Fruit fly (Drosophila melanogaster) whole organism, embryonic: ENCODE measurements around the gene Ilk.

Source experiments
- CG10462 ChIP-seq: fragments of 200-800 bp; sonication (Bioruptor generic); optimal IDR thresholded peaks from 2 replicates; lab custom pipeline; 2016; ENCODE audit warnings: missing biosample characterization, missing genetic modification characterization
- CG11085 ChIP-seq: fragments of 200-800 bp; sonication (Bioruptor generic); IDR thresholded peaks from 2 replicates; pipeline ENCODE4 v1.3.6; 2022; ENCODE audit warnings: missing biosample characterization, missing genetic modification characterization
- CG11398 ChIP-seq: fragments of 200-800 bp; sonication (Bioruptor generic); optimal IDR thresholded peaks from 2 replicates; lab custom pipeline; 2016; ENCODE audit warnings: missing biosample characterization, missing genetic modification characterization
- CG11723 ChIP-seq: fragments of 200-800 bp; sonication (Bioruptor generic); optimal IDR thresholded peaks from 2 replicates; lab custom pipeline; 2017; ENCODE audit warnings: missing biosample characterization, mild to moderate bottlenecking, missing genetic modification characterization
- CG12299 ChIP-seq: fragments of 200-800 bp; sonication (Bioruptor generic); optimal IDR thresholded peaks from 2 replicates; lab custom pipeline; 2018; ENCODE audit warnings: missing biosample characterization, mild to moderate bottlenecking, missing genetic modification characterization
- CG15601 ChIP-seq: fragments of 200-800 bp; sonication (Bioruptor generic); optimal IDR thresholded peaks from 3 replicates; lab custom pipeline; 2019; ENCODE audit warnings: missing biosample characterization, mild to moderate bottlenecking, missing genetic modification characterization, moderate library complexity
- CG16815 ChIP-seq: fragments of 200-800 bp; sonication (Bioruptor generic); optimal IDR thresholded peaks from 3 replicates; lab custom pipeline; 2017; ENCODE audit warnings: missing biosample characterization, mild to moderate bottlenecking, missing genetic modification characterization
- CG2116 ChIP-seq: fragments of 200-800 bp; sonication (Bioruptor generic); optimal IDR thresholded peaks from 3 replicates; lab custom pipeline; 2018; ENCODE audit warnings: missing biosample characterization, mild to moderate bottlenecking, missing genetic modification characterization
- CG2129 ChIP-seq: fragments of 200-800 bp; sonication (Bioruptor generic); IDR thresholded peaks from 2 replicates; pipeline ENCODE4 v1.3.6; 2022; ENCODE audit warnings: missing biosample characterization, missing genetic modification characterization; ENCODE audit not compliant: partially characterized antibody
- CG30020 ChIP-seq: fragments of 200-800 bp; optimal IDR thresholded peaks from 2 replicates; lab custom pipeline; 2019; ENCODE audit warnings: missing biosample characterization, mild to moderate bottlenecking, missing genetic modification characterization, moderate library complexity
- CG3281 ChIP-seq: fragments of 200-800 bp; sonication (Bioruptor generic); optimal IDR thresholded peaks from 3 replicates; lab custom pipeline; 2017; ENCODE audit warnings: missing biosample characterization, mild to moderate bottlenecking, missing genetic modification characterization
- CG3407 ChIP-seq: fragments of 200-800 bp; sonication (Bioruptor generic); optimal IDR thresholded peaks from 2 replicates; lab custom pipeline; 2018; ENCODE audit warnings: missing biosample characterization, mild to moderate bottlenecking, missing genetic modification characterization
- CG6765 ChIP-seq: fragments of 200-800 bp; sonication (Bioruptor generic); optimal IDR thresholded peaks from 3 replicates; lab custom pipeline; 2017; ENCODE audit warnings: missing biosample characterization, mild to moderate bottlenecking, missing genetic modification characterization
- CG7372 ChIP-seq: fragments of 200-800 bp; sonication (Bioruptor generic); IDR thresholded peaks from 2 replicates; pipeline ENCODE4 v1.3.6; 2022; ENCODE audit warnings: missing biosample characterization, missing genetic modification characterization
- CG9797 ChIP-seq: fragments of 200-800 bp; sonication (Bioruptor generic); optimal IDR thresholded peaks from 3 replicates; lab custom pipeline; 2018; ENCODE audit warnings: missing biosample characterization, mild to moderate bottlenecking, missing genetic modification characterization
- CG9876 ChIP-seq: fragments of 200-800 bp; sonication (Bioruptor generic); optimal IDR thresholded peaks from 2 replicates; lab custom pipeline; 2016; ENCODE audit warnings: missing biosample characterization, missing genetic modification characterization
- CTCF ChIP-seq: fragments of 200-800 bp; sonication (Bioruptor generic); optimal IDR thresholded peaks from 2 replicates; lab custom pipeline; 2017; ENCODE audit warnings: missing biosample characterization, mild to moderate bottlenecking, missing genetic modification characterization, moderate library complexity
- D19A ChIP-seq: fragments of 200-800 bp; optimal IDR thresholded peaks from 3 replicates; lab custom pipeline; 2019; ENCODE audit warnings: missing biosample characterization, mild to moderate bottlenecking, missing genetic modification characterization, moderate library complexity
- Dll ChIP-seq: fragments of 200-800 bp; sonication (Bioruptor generic); IDR thresholded peaks from 4 replicates; pipeline ENCODE4 v1.3.6; 2022; ENCODE audit warnings: missing biosample characterization, missing genetic modification characterization; ENCODE audit not compliant: partially characterized antibody
- Elba2 ChIP-seq: fragments of 200-800 bp; sonication (Bioruptor generic); optimal IDR thresholded peaks from 3 replicates; lab custom pipeline; 2016; ENCODE audit warnings: missing biosample characterization, missing genetic modification characterization
- Ets65A ChIP-seq: fragments of 200-800 bp; sonication (Bioruptor generic); peaks from one replicate; lab custom pipeline; 2016; ENCODE audit warnings: missing biosample characterization, missing genetic modification characterization
- HLH4C ChIP-seq: fragments of 200-800 bp; sonication (Bioruptor generic); IDR thresholded peaks from 3 replicates; pipeline ENCODE4 v1.3.6; 2022; ENCODE audit warnings: missing biosample characterization, missing genetic modification characterization; ENCODE audit not compliant: partially characterized antibody
- HLH54F ChIP-seq: fragments of 200-800 bp; sonication (Bioruptor generic); optimal IDR thresholded peaks from 3 replicates; lab custom pipeline; 2016; ENCODE audit warnings: missing biosample characterization, missing genetic modification characterization
- Hey ChIP-seq: fragments of 200-800 bp; sonication (Bioruptor generic); optimal IDR thresholded peaks from 3 replicates; lab custom pipeline; 2018; ENCODE audit warnings: missing biosample characterization, mild to moderate bottlenecking, missing genetic modification characterization
- NC2α ChIP-seq: fragments of 200-800 bp; sonication (Bioruptor generic); optimal IDR thresholded peaks from 2 replicates; lab custom pipeline; 2016; ENCODE audit warnings: missing biosample characterization, missing genetic modification characterization
- Sin3A ChIP-seq: fragments of >200 bp; optimal IDR thresholded peaks from 2 replicates; lab custom pipeline; 2018
- Trl ChIP-seq, 3 experiments: fragments of >200 bp in 2 of 3; fragments of 200-800 bp in 1 of 3; sonication (Bioruptor generic) in 1 of 3; optimal IDR thresholded peaks; 2 replicates in 1 of 3; 3 replicates in 2 of 3; lab custom pipeline; 2016 to 2017; ENCODE audit warnings: missing biosample characterization in 1 of 3, missing genetic modification characterization in 1 of 3
- Usf ChIP-seq: fragments of 200-800 bp; sonication (Bioruptor generic); optimal IDR thresholded peaks from 2 replicates; lab custom pipeline; 2017; ENCODE audit warnings: missing genotype, missing biosample characterization, missing genetic modification characterization
- YL-1 ChIP-seq: fragments of 200-800 bp; sonication (Bioruptor generic); optimal IDR thresholded peaks from 3 replicates; lab custom pipeline; 2017; ENCODE audit warnings: missing biosample characterization, mild to moderate bottlenecking, missing genetic modification characterization
- ash1 ChIP-seq: fragments of 200-800 bp; sonication (Bioruptor generic); optimal IDR thresholded peaks from 2 replicates; lab custom pipeline; 2018; ENCODE audit warnings: missing biosample characterization, mild to moderate bottlenecking, missing genetic modification characterization
- bab2 ChIP-seq: fragments of 200-800 bp; sonication (Bioruptor generic); optimal IDR thresholded peaks from 2 replicates; lab custom pipeline; 2016; ENCODE audit warnings: missing biosample characterization, missing genetic modification characterization
- btn ChIP-seq: fragments of 200-800 bp; sonication (Bioruptor generic); optimal IDR thresholded peaks from 2 replicates; lab custom pipeline; 2016; ENCODE audit warnings: missing biosample characterization, missing genetic modification characterization
- corto ChIP-seq: fragments of 200-800 bp; sonication (Bioruptor generic); optimal IDR thresholded peaks from 2 replicates; lab custom pipeline; 2016; ENCODE audit warnings: missing biosample characterization, mild to moderate bottlenecking, missing genetic modification characterization, moderate library complexity
- crp ChIP-seq, 2 experiments: fragments of 200-800 bp; sonication (Bioruptor generic); optimal IDR thresholded peaks; 2 replicates in 1 of 2; 3 replicates in 1 of 2; lab custom pipeline; 2017; ENCODE audit warnings: missing biosample characterization in 2 of 2, missing genetic modification characterization in 2 of 2, mild to moderate bottlenecking in 1 of 2, moderate library complexity in 1 of 2
- dati ChIP-seq: fragments of 200-800 bp; sonication (Bioruptor generic); IDR thresholded peaks from 2 replicates; pipeline ENCODE4 v1.3.6; 2022; ENCODE audit warnings: missing biosample characterization, missing genetic modification characterization
- gcm ChIP-seq: fragments of 200-800 bp; sonication (Bioruptor generic); optimal IDR thresholded peaks from 2 replicates; lab custom pipeline; 2019; ENCODE audit warnings: missing biosample characterization, mild to moderate bottlenecking, missing genetic modification characterization, moderate library complexity
- gsb ChIP-seq: fragments of 200-800 bp; sonication (Bioruptor generic); IDR thresholded peaks from 2 replicates; pipeline ENCODE4 v1.3.6; 2022; ENCODE audit warnings: missing biosample characterization, missing genetic modification characterization
- hbn ChIP-seq: fragments of 200-800 bp; sonication (Bioruptor generic); IDR thresholded peaks from 2 replicates; pipeline ENCODE4 v1.3.6; 2022; ENCODE audit warnings: missing biosample characterization, missing genetic modification characterization; ENCODE audit not compliant: partially characterized antibody
- oc ChIP-seq: fragments of 200-800 bp; sonication (Bioruptor generic); optimal IDR thresholded peaks from 2 replicates; lab custom pipeline; 2018; ENCODE audit warnings: missing biosample characterization, mild to moderate bottlenecking, missing genetic modification characterization, moderate library complexity
- odd ChIP-seq: fragments of 200-800 bp; sonication (Bioruptor generic); optimal IDR thresholded peaks from 2 replicates; lab custom pipeline; 2017; ENCODE audit warnings: missing biosample characterization, mild to moderate bottlenecking, missing genetic modification characterization
- org-1 ChIP-seq: fragments of 200-800 bp; sonication (Bioruptor generic); optimal IDR thresholded peaks from 2 replicates; lab custom pipeline; 2017; ENCODE audit warnings: missing biosample characterization, missing genetic modification characterization
- pnt ChIP-seq: fragments of 200-800 bp; sonication (Bioruptor generic); optimal IDR thresholded peaks from 3 replicates; lab custom pipeline; 2016; ENCODE audit warnings: missing biosample characterization, missing genetic modification characterization
- psq ChIP-seq: fragments of 200-800 bp; sonication (Bioruptor generic); optimal IDR thresholded peaks from 2 replicates; lab custom pipeline; 2017; ENCODE audit warnings: missing biosample characterization, missing genetic modification characterization
- pzg ChIP-seq: fragments of 200-800 bp; sonication (Bioruptor generic); optimal IDR thresholded peaks from 3 replicates; lab custom pipeline; 2018; ENCODE audit warnings: missing biosample characterization, mild to moderate bottlenecking, missing genetic modification characterization, moderate library complexity
- sens-2 ChIP-seq: fragments of 200-800 bp; sonication (Bioruptor generic); IDR thresholded peaks from 2 replicates; pipeline ENCODE4 v1.3.6; 2022; ENCODE audit warnings: missing biosample characterization, missing genetic modification characterization
- stwl ChIP-seq: fragments of 200-800 bp; sonication (Bioruptor generic); optimal IDR thresholded peaks from 3 replicates; lab custom pipeline; 2018; ENCODE audit warnings: missing biosample characterization, mild to moderate bottlenecking, missing genetic modification characterization, moderate library complexity
- tll ChIP-seq, 2 experiments: fragments of 200-800 bp in 1 of 2; fragments of >200 bp in 1 of 2; sonication (Bioruptor generic) in 1 of 2; optimal IDR thresholded peaks; 2 replicates each; lab custom pipeline; 2017 to 2019; ENCODE audit warnings: missing biosample characterization in 2 of 2, missing genetic modification characterization in 2 of 2, mild to moderate bottlenecking in 1 of 2, moderate library complexity in 1 of 2
- tup ChIP-seq: fragments of 200-800 bp; sonication (Bioruptor generic); optimal IDR thresholded peaks from 2 replicates; lab custom pipeline; 2016; ENCODE audit warnings: missing biosample characterization, mild to moderate bottlenecking, missing genetic modification characterization, moderate library complexity
- vfl ChIP-seq: fragments of 200-800 bp; sonication (Bioruptor generic); optimal IDR thresholded peaks from 2 replicates; lab custom pipeline; 2016; ENCODE audit warnings: missing biosample characterization, missing genetic modification characterization
- zf30C ChIP-seq: fragments of 200-800 bp; sonication (Bioruptor generic); optimal IDR thresholded peaks from 3 replicates; lab custom pipeline; 2018; ENCODE audit warnings: missing biosample characterization, mild to moderate bottlenecking, missing genetic modification characterization

Ilk gene

DNA sequence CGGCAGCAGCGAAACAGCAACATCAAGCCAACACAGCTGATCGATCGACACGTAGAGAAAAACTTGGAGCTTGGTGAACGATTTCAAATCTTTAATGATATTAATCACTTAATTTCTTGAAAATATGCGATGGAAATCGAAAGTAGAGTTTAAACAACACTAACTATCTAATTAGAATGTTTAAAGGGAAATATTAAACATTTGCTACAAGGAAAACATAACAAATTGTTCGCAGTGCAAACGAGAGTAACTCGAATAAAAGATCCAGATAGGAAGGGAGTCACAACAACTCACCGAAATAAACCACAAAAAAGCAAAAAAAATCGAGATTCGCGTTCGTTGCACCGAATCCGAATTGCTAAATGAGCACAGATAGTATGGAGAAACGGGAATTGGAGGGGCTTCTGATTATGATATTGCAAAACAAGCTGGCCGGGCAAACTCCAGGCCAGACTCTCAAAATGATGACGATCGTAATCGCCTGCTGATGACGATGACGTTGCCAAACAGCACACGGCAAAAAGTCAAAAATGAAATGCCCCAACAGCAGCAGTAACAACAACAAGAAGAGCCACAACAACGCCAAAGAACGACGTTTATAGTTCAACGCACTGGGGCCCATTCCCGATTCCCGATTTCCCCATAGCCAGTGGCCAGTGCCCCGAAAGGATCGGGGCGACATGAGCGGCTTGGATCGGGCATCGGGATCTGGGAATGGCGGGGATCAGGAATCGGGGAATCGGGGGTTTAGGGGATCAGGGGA is 37.2 kb downstream of the Ilk start (continued):
- no peak for TF ChIP-seq ash1 (GFP tag; lab: Kevin White, UChicago)
- no peak for TF ChIP-seq NC2α (GFP tag; lab: Kevin White, UChicago)
- no peak for TF ChIP-seq Sin3A
- TF ChIP-seq org-1 (GFP tag; lab: Kevin White, UChicago), result no peak
- peak; percentile 36 for TF ChIP-seq D19A (tag; lab: Kevin White, UChicago)
- TF ChIP-seq Elba2 (GFP tag; lab: Kevin White, UChicago), result no peak
- TF ChIP-seq CG2129 (GFP tag; lab: Robert Waterston, UW), result no peak
- TF ChIP-seq tll (GFP tag; optimal IDR thresholded peaks at IDR 0.05; lab: Kevin White, UChicago), result no peak
- TF ChIP-seq CG12299 (tag; lab: Kevin White, UChicago), result no peak
- no peak for TF ChIP-seq vfl (GFP tag; lab: Kevin White, UChicago)
- TF ChIP-seq YL-1 (GFP tag; lab: Kevin White, UChicago), result no peak
- TF ChIP-seq Hey (tag; lab: Kevin White, UChicago), result no peak
- no peak for TF ChIP-seq pzg (GFP tag; lab: Kevin White, UChicago)
- no peak for TF ChIP-seq gsb (GFP tag; lab: Robert Waterston, UW)
- no peak for TF ChIP-seq Usf (GFP tag; lab: Kevin White, UChicago)
- no peak for TF ChIP-seq CG11398 (GFP tag; lab: Kevin White, UChicago)
- TF ChIP-seq CG10462, result peak; percentile 11
- TF ChIP-seq CTCF (GFP tag; lab: Kevin White, UChicago), result no peak
- TF ChIP-seq stwl (tag; lab: Kevin White, UChicago), result no peak
- no peak for TF ChIP-seq tup (GFP tag; lab: Kevin White, UChicago)
- TF ChIP-seq sens-2 (GFP tag; lab: Robert Waterston, UW), result no peak
- TF ChIP-seq CG9876 (GFP tag; lab: Kevin White, UChicago), result no peak
- TF ChIP-seq pnt (GFP tag; lab: Kevin White, UChicago), result peak; percentile 42
- TF ChIP-seq CG30020 (tag; lab: Kevin White, UChicago), result no peak
- no peak for TF ChIP-seq psq
- no peak for TF ChIP-seq CG9797 (GFP tag; lab: Kevin White, UChicago)
- no peak for TF ChIP-seq HLH4C (GFP tag; lab: Robert Waterston, UW)
- TF ChIP-seq btn (GFP tag; lab: Kevin White, UChicago), result peak; percentile 30
- TF ChIP-seq CG3281, result no peak
- no peak for TF ChIP-seq Dll (GFP tag; lab: Robert Waterston, UW)
- TF ChIP-seq CG11723 (GFP tag; lab: Kevin White, UChicago), result no peak
- no peak for TF ChIP-seq dati
- TF ChIP-seq bab2 (GFP tag; lab: Kevin White, UChicago), result peak; percentile 33
- TF ChIP-seq Trl (optimal IDR thresholded peaks at IDR 0.05; lab: Kevin White, UChicago), result no peak
- no peak for TF ChIP-seq Trl (GFP tag; optimal IDR thresholded peaks at IDR 0.05; lab: Kevin White, UChicago)
- TF ChIP-seq crp (GFP tag; optimal IDR thresholded peaks at IDR 0.05; lab: Kevin White, UChicago), result peak in 1 of 2 experiments; percentile 35
- TF ChIP-seq odd (GFP tag; lab: Kevin White, UChicago), result no peak
- no peak for TF ChIP-seq CG16815 (GFP tag; lab: Kevin White, UChicago)
- no peak for TF ChIP-seq Ets65A (GFP tag; lab: Kevin White, UChicago)
- no peak for TF ChIP-seq oc (tag; lab: Kevin White, UChicago)
- TF ChIP-seq CG2116 (GFP tag; lab: Kevin White, UChicago), result no peak
- TF ChIP-seq CG3407, result no peak
- peak; percentile 99 for TF ChIP-seq corto (GFP tag; lab: Kevin White, UChicago)
- TF ChIP-seq CG11085 (GFP tag; lab: Robert Waterston, UW), result 0 out of 2 replicates have a peak, but pooled peaks have one; percentile 18
- TF ChIP-seq CG6765 (GFP tag; lab: Kevin White, UChicago), result no peak
- no peak for TF ChIP-seq CG7372
- TF ChIP-seq hbn (GFP tag; lab: Robert Waterston, UW), result no peak
- peak; percentile 33 for TF ChIP-seq gcm (GFP tag; lab: Kevin White, UChicago)
- no peak for TF ChIP-seq zf30C (GFP tag; lab: Kevin White, UChicago)
- no peak for TF ChIP-seq HLH54F (GFP tag; lab: Kevin White, UChicago)
- no peak for TF ChIP-seq CG15601 (tag; lab: Kevin White, UChicago)
